Worm (Caenorhabditis elegans): ENCODE data around the gene R01H2.8.

The R01H2.8 gene

ce11 chrIII:7100001-7100400 lies 31.1 kb downstream of the R01H2.8 start, which contains the start of gene ZK418.11:
Gene ZK418.11, plus strand, starts transcription at chrIII:7100289.
- TF ChIP-seq unc-62 (GFP tag; optimal IDR thresholded peaks at IDR 0.05), result no peak

ce11 chrIII:7101814-7102477 lies 33.1 kb downstream of the R01H2.8 start:
- TF ChIP-seq unc-62 (GFP tag; optimal IDR thresholded peaks at IDR 0.05), result no peak

DNA sequence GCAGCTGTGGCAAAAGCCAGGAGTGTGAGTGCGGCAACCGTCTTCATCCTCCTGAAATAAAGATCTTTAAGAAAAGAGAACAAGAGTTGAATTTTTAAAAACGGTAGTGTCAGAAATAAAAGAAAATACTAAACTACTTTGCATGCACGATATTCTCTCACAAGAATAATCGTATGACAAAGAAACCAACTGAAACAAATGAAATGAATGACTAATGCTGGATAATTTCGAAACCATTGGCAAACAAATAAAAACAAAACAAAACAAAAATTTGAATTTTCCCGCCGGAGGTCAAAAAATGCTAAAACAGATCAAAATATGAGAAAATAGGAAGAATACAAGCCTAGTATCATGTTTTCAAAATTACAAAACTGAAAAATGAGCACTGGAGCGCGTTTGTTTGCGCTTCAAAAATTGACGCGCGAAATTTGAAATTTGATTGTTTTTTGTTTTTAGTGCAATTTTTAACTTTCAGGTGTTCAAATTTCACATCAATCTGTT lies 35.1 kb downstream of the R01H2.8 start, which contains the start of gene cpg-2:
cpg-2 (minus strand) TSS at position 51 of the 501 bp plus-strand sequence.
- TF ChIP-seq unc-62 (GFP tag; optimal IDR thresholded peaks at IDR 0.05), result no peak

DNA sequence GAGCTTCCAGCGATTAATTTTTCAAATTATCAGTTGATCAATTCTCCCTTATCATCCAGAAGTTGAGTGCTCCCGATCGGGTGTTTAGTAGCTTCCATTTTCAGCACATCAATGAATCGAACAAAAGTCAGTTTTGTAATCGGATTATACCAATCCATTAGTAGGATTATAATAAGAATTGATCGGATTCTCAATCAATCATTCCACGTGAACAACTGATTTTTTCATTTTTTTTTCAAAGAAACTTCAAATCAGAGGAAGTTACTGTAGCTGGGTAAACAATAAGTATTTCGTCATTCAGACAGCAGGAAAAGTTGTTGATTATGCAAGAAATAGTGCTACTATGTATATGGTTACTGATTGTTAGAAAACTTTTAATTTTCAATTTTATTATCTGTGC lies 38.0 kb downstream of the R01H2.8 start:
- no peak for TF ChIP-seq unc-62 (GFP tag; optimal IDR thresholded peaks at IDR 0.05)

DNA sequence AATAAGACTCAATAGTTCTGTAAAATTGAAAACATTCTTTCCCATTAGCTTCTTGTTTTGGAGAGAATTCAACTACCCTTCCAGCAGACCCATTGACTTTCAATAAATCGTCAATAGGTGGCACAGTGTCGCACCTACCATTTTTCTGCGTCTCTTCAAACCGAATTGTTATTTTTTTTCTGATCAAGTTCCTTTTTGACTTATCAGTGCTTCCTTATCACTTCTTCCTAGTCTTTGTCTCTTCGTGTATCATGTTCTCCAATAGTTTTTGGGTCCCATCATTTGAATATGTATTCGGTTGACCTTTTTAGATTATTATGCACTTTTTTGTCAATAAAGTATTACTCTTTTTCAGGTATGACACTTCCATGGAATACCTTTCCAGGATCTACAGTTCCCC lies 39.1 kb downstream of the R01H2.8 start, which contains the start of gene odd-1:
odd-1 (plus strand) TSS at position 349 of the 400 bp plus-strand sequence.
- TF ChIP-seq unc-62 (GFP tag; optimal IDR thresholded peaks at IDR 0.05), result no peak

- TF ChIP-seq unc-62 (GFP tag; optimal IDR thresholded peaks at IDR 0.05), result no peak
These were observed 42.9 kb downstream of the R01H2.8 start, which contains the start of gene B0280.7 for ce11 chrIII:7111793-7112192. Gene B0280.7, minus strand, starts transcription at chrIII:7111893.

- no peak for TF ChIP-seq unc-62 (GFP tag; optimal IDR thresholded peaks at IDR 0.05)
These were observed 43.4 kb downstream of the R01H2.8 start for ce11 chrIII:7112285-7112684.

DNA sequence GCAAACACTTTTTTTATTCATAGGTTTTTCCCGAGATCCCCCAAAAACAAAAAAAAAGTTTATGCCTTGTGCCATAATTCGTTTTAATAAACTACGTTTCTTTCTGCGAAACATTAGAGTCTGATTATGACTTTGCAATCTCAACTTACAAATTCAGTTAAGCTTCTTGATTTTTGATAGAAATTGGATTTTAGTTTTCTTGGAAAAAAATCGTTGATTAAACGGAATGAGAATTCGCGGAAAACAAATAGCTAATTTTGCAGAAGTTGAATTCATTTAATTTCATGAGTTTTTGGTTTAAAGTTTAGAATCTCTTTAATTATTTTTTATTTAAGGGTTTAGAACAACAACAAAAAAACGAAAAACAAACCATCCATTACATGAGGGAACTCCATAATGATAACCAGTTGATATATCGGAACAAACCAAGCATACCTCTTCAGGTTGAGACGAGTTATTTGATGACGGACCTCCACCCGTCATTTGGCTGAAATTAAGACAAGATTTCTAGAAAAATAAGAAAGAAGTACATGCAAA lies 46.2 kb downstream of the R01H2.8 start, which contains the start of gene nhr-10:
nhr-10 (minus strand) TSS at position 487 of the 537 bp plus-strand sequence.
- TF ChIP-seq unc-62 (GFP tag; optimal IDR thresholded peaks at IDR 0.05), result no peak

DNA sequence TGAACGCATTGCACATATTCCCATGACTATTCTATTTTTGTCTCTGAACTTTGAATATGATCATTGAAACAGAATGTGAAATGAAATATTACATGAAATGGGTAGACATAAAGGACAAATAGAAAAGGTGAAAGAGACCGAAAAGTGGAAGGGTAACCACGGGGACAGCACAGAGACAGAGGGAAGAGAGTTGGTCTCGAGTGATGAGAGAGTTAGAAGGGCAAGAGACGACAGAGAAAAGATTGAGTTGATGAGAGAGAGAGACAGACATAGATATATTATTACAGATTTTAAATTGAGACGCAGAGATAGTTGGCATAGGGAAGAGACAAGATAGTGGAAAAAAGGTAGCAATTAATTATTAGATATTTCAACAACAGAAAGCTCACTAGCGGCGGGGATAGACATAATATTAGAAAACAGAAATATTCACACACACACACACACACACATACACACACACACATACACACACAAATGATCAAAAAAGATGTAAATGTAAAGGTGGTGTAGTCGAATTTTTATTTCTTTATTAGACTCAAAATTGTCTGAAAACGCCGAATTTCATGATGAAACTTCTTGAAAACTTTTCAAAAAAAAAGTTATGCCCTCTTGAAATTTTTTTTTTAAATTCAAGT lies 47.9 kb downstream of the R01H2.8 start:
- TF ChIP-seq unc-62 (GFP tag; optimal IDR thresholded peaks at IDR 0.05), result no peak

Data from whole organism, dauer.